Worm (Caenorhabditis elegans) whole organism, L2 larva: ENCODE measurements around the gene F54D5.3.

Experiments used
- alr-1 ChIP-seq: fragments of 150-350 bp; optimal IDR thresholded peaks from 2 replicates; lab custom pipeline; 2014; ENCODE audit warnings: missing biosample characterization, missing genetic modification characterization
- ceh-82 ChIP-seq: fragments of 150-350 bp; optimal IDR thresholded peaks from 2 replicates; lab custom pipeline; 2014; ENCODE audit warnings: missing biosample characterization, missing genetic modification characterization
- mdl-1 ChIP-seq, 2 experiments: fragments of 150-350 bp in 1 of 2; sonication (generic microtip) in 1 of 2; optimal IDR thresholded peaks; 2 replicates each; lab custom pipeline; 2017; ENCODE audit warnings: missing biosample characterization in 2 of 2, missing genetic modification characterization in 2 of 2
- nhr-12 ChIP-seq: fragments of 150-350 bp; optimal IDR thresholded peaks from 2 replicates; lab custom pipeline; 2014; ENCODE audit warnings: missing biosample characterization, missing genetic modification characterization
- nhr-77 ChIP-seq: fragments of 150-350 bp; optimal IDR thresholded peaks from 2 replicates; lab custom pipeline; 2014; ENCODE audit warnings: missing biosample characterization, missing genetic modification characterization
- sma-9 ChIP-seq, 2 experiments: fragments of 150-350 bp in 1 of 2; sonication (generic microtip) in 1 of 2; optimal IDR thresholded peaks; 2 replicates each; lab custom pipeline; 2014 to 2016; ENCODE audit warnings: missing genetic modification characterization in 2 of 2, mild to moderate bottlenecking in 1 of 2, missing biosample characterization in 1 of 2, missing compliant biosample characterization in 1 of 2, missing genetic modification reagents in 1 of 2, moderate library complexity in 1 of 2
- unc-62 ChIP-seq: fragments of 150-350 bp; optimal IDR thresholded peaks from 2 replicates; lab custom pipeline; 2014; ENCODE audit warnings: missing biosample characterization, missing genetic modification reagents, missing genetic modification characterization
- ztf-1 ChIP-seq: fragments of 200-800 bp; sonication (Bioruptor generic); conservative IDR thresholded peaks from 2 replicates; pipeline ENCODE4 v1.3.6; 2022; ENCODE audit warnings: missing genetic modification characterization, missing compliant biosample characterization

DNA sequence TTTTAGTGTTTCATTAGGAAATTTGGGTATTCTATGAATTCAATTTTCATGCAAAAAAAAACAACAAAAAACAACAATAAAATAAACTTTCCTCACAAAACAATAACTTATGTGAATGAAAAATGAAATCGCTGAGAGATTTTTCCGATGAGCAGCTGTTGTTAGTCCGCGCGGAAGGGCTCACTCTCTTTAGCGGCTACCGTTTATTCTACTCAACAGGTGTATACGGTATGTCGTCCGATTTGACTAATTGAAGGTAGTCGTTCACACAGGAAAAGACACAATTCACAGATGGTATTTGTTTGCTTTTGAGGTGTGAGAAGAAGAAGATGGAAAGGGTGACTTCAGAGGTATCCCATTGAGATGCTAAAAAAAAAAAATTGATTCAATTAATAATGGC, 2.9 kb upstream of the F54D5.3 start:
- TF ChIP-seq nhr-77, result no peak
- no peak for TF ChIP-seq sma-9 (GFP tag; optimal IDR thresholded peaks at IDR 0.05; lab: Kevin White, UChicago)
- TF ChIP-seq sma-9 (tag; optimal IDR thresholded peaks at IDR 0.05; lab: Kevin White, UChicago), result no peak
- TF ChIP-seq ztf-1 (GFP tag; lab: Robert Waterston, UW), result no peak
- no peak for TF ChIP-seq mdl-1 (tag; optimal IDR thresholded peaks at IDR 0.05; lab: Kevin White, UChicago)
- TF ChIP-seq ceh-82 (tag; lab: Kevin White, UChicago), result no peak
- TF ChIP-seq unc-62 (GFP tag; lab: Kevin White, UChicago), result no peak
- TF ChIP-seq nhr-12 (tag; lab: Kevin White, UChicago), result no peak
- no peak for TF ChIP-seq alr-1
